Worm (Caenorhabditis elegans) whole organism, L4/young adult: Measurements from ENCODE around the gene nhr-97.
A peak's percentile ranks its signal among the peaks of the same experiment; 100 is the strongest.

Experiments used
- W03F9.2 ChIP-seq: fragments of 150-350 bp; optimal IDR thresholded peaks from 2 replicates; lab custom pipeline; 2014; ENCODE audit warnings: missing biosample characterization, missing genetic modification characterization
- dao-5 ChIP-seq: sonication (generic microtip); optimal IDR thresholded peaks from 2 replicates; lab custom pipeline; 2016; ENCODE audit warnings: missing genotype, missing genetic modification characterization, moderate library complexity, missing compliant biosample characterization
- him-1 ChIP-seq: sonication (generic microtip); optimal IDR thresholded peaks from 2 replicates; lab custom pipeline; 2016; ENCODE audit warnings: missing genotype, missing genetic modification reagents, missing genetic modification characterization, missing compliant biosample characterization

The nhr-97 gene

DNA sequence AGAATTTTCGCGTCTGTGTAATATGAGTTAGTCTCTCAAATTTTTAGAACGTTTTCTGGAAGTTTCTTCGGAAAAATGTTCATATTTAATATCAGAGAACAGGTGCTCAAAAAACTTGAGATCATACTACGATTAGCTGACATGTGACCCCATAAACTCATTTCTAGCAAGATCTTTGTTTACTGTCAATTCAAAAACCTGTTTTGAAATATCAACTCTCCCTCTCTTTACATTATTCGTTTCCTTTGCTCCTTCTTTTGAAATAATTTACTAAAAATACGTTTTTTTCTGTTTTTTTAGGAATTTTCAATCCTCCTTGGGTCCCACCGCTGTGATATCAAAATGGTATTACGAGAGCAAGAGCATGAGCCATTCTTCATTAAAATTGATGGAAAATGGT is 41.7 kb downstream of the nhr-97 start, which contains the start of gene fat-4:
Gene fat-4 (plus strand): TSS at position 301 of the 400 bp plus-strand sequence.
- TF ChIP-seq him-1, result no peak
- no peak for TF ChIP-seq dao-5
- no peak for TF ChIP-seq W03F9.2 (tag; lab: Kevin White, UChicago)

DNA sequence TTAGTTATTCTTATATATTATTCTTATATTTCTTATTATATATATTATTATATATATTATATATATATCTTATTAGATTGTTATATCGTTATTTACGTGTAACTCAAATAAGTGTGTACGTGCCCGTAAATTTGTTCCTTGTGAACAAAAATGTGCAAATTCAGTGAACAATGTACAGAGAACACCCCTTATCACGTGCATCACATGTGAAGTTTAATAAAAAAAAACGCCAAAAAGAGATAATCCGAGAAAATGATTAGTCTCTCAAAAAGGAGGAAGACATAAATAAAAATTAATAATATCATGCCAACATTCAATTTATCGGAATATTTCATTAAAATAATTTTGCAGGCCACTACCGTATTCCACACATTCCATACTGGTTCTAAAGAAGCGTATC is 42.2 kb downstream of the nhr-97 start:
- TF ChIP-seq him-1 (no peak), dao-5 (no peak), W03F9.2 (tag; lab: Kevin White, UChicago) (no peak)

DNA sequence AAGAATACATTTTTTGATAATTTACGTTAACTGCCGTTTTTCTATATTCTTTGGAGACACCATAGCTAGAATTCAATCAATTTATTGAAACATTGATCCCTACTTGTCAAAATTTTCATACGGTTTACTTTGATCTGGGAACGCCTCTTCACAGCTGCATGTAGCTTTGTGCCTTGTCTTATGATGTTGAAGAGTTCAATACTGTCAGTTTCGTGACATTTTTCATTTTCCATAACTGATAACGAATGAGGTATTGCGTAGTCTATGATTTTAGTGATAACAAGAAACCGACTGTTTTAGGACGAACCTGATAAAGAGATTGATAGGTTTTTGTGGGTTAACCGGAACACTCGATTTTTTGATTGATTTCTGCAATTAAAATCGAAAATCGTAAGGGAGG is 44.0 kb downstream of the nhr-97 start:
- TF ChIP-seq him-1, result no peak
- TF ChIP-seq dao-5, result no peak
- peak; percentile 2 for TF ChIP-seq W03F9.2 (tag; lab: Kevin White, UChicago)

DNA sequence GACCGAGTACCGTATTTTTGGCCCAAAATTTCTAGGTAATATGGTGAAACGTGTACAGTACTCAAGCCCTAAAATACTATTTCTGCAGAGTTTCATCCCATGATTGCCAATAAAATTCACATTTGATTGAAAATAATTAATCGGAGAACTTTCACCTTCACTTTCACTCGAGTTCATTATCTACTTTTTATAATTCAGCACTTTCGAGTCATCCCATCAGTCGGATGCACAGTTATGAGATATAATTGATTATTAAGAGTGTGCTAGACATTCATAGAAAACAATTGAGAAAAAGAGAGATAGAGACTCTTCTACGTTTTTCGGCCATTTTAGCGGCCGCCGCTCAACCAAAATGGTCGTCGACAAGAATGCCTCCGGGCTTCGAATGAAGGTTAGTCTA is 45.3 kb downstream of the nhr-97 start, which contains the start of gene fat-3:
Gene fat-3 (plus strand): TSS at position 313 of the 400 bp plus-strand sequence.
- TF ChIP-seq dao-5 (no peak), him-1 (no peak), W03F9.2 (tag; lab: Kevin White, UChicago) (no peak)

DNA sequence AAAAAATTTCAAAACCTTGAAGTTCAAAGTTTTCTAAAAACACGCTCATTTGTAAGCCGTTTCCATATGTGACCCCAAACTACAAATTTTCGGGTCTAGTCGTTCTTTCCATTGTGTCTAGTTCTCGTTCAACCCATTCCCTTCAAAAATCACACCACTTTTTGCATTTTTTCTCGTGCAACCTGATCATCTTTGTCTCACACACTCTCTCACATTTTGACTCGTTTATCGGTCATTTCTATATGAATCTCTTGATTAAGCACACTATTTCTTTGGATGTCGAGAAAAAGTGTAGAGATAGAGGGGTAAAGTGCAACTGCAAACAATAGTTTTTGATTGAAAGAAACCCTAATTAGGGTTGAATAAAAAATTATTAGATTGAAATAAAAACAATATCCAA is 46.1 kb downstream of the nhr-97 start:
- TF ChIP-seq him-1 (no peak), W03F9.2 (tag; lab: Kevin White, UChicago) (peak; percentile 25)

DNA sequence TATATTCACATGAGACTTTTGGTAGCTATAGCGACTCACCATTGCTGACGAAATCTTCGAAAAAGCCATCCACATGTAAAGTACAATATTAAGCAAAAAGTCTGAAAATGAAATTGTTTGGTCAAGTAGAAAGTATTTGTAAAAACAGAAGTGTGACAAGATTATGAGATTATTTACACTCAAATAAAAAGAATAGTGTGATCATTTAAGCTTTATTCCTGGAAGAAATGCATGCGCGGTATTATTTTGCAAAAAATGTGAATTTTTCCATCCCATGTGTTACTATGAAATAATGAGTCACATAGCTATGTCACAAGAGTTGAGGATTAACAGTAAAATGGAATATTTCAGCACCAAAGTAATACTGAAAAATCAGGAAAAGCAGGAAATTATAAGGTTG is 53.2 kb downstream of the nhr-97 start, which contains the start of gene dct-15:
Gene dct-15 (minus strand): TSS at position 101 of the 400 bp plus-strand sequence.
- no peak for TF ChIP-seq W03F9.2 (tag; lab: Kevin White, UChicago)
- no peak for TF ChIP-seq him-1
- no peak for TF ChIP-seq dao-5

DNA sequence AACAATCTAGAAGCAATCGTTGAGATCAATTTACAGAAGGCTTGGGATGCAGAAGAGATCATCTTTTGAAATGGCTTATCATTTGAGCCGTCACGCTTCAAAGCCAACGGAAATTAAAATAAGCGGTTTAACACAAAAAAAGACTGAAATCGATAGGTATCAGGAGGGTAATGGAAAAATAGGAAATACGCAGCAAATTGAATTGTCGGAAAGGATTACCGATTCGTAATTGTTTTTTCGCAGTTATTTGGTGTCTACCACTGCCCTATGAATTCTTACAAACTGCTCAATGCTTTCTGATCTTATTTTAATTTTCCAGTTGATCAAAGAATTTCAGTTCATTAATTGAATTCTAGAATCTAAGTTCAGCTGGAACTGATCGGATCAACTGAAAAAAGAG is 54.0 kb downstream of the nhr-97 start:
- no peak for TF ChIP-seq dao-5
- no peak for TF ChIP-seq him-1
- TF ChIP-seq W03F9.2 (tag; lab: Kevin White, UChicago), result no peak
